Fruit fly (Drosophila melanogaster): ENCODE results near the gene wg.

wg gene

DNA sequence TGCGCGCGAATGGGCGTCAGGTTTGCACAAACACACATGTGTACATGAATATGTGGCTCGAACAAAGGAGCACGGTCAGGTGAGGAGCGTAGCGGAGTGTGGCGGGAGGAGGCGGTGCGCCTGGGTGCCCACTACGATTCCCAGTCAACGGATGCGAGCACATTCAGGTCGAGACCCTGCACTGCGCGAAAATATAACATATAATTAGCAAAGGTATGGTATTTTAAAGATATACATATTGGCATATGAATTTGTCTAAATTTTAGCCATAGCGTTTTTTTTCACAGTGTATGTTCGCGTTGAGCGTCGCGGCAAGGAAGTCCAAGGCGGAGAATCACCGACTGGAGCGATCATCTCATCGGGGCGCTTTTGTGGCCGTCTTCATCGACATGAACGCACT is 13.0 kb downstream of the wg start:
- TF ChIP-seq noc (tag; optimal IDR thresholded peaks at IDR 0.05) = no peak

DNA sequence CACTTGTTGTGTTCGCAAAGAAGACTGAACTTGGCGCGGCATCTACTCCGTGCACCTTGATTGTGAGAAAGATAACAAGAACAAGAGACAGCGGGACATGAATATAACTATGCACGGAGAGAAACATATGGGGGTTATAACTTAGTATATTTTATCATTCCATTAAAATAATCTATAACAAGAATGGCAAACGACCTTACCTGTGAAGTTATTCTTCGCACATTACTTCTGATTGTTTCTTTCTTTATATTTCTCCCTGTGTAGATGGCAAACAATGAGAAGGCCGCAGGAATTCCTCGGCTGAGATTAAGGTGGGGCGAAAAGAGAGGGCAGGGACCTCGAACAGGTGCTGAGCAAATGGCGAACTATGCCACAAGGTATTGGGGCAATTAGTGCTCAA is 14.2 kb downstream of the wg start:
- no peak for TF ChIP-seq noc (tag; optimal IDR thresholded peaks at IDR 0.05)

DNA sequence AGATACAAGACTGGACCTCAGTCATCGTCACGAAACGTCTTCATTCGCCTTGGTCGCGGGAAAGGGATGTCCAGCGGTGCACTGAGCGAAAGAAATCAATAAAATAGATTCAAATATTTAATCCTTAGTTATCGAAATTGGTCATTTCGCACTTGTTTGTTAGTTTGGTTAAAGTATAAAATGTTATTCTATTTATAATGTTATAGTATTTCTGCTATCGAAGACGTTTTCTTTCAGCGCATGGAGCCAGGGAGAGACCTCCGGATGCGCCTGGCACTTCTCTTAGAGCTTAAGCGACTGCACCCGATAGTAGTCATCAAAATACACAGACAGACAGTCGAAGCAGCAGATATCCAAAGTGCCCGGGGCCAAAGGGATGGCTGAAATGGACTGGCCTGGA is 16.0 kb downstream of the wg start:
- no peak for TF ChIP-seq noc (tag; optimal IDR thresholded peaks at IDR 0.05)

DNA sequence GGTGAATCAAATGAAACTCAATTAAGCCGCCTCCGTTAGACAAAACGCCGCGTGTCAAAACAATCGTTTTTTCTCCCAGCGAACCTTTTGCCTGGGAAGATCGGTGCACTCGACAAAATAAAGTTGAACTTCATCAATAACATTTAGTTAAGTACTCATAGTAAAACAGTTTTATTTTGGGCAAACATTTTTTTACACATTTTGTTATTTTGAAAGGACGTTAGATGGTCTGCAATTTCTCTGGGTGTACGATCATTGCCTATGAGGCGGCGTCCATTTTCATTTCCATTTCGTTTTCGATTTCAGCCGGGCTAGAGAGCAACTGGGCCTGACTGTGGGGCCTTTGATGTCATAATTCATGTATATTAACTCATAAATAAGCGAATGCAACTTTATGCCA is 19.4 kb downstream of the wg start:
- no peak for TF ChIP-seq noc (tag; optimal IDR thresholded peaks at IDR 0.05)

DNA sequence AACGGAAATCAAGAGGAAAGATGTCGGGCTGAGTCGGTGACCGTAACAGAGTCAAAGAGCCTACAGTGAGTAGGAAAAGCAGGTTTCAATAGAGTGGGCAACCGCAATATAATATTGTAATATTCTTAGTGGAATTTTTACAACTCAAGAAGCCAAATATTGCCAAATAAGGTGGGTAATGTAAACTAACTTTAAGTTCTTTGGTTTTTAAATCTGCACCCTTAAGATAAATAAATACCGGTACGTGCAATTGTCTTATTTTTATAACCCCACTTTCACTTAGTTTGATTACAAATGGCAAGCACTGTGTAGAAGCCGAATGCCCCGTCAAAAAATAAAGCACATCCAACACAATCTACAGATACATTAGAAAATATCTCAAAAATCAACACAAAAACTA is 25.8 kb downstream of the wg start:
- TF ChIP-seq noc (tag; optimal IDR thresholded peaks at IDR 0.05) = peak; percentile 51

DNA sequence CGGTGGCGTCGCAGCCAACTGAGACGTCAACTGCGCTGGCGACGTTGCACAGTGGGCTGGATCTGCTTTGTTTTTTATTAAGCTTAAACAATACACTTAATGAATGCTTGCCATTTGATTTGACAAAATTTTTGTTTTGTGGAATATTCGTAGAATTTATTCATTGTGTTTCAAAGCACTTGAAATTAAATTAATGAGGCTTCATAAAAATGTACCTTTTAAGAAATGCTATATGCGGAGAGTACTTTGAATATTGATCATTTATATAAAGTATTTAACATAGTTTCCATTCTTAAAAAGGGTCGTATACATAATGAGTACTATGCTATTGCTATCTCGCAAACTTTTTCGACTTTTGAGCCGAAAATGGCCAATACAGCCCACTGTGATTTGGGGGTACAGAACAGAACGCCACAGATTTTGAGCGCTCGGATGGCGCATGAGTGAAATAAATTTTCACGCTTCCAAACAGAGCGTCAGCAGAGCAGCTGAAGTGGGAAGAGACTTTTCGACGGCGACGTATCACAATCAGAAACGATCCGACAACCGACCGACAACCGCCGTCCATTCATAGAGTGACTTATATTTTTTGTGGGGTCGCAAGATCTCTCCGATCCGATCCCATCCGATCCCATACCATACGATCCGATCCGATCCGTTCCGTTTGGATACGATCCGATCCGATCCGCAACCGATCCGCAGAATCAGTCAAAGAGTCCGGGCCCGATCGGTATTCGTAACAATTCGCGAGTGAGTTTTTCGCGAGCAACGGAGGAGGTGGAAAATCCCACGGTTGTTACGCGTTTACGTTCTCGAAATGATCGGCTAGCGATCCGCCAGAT is 26.4 kb downstream of the wg start, which contains the start of gene Wnt6:
Gene Wnt6, plus strand, starts transcription at position 531 of the 842 bp plus-strand sequence.
- TF ChIP-seq noc (tag; optimal IDR thresholded peaks at IDR 0.05) = peak; percentile 54

DNA sequence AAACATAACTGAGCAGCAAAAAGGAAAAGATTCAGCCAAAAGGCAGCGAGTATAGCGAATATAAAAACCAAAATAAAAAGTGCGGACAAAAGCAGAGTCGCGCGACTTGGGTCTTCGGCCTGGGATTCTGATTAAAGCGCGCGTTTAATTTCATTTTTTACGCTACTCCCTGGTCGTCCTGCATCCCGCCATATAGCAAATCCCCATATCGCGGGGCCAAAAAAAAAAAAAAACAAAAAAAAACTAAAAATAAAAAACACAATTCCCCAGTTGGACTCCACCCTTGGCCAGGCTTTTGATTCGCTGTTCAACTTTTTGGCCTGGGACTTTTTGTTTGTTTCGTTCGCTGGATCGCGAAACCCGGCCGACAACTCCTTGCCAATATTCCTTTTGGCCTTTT is 27.2 kb downstream of the wg start:
- no peak for TF ChIP-seq noc (tag; optimal IDR thresholded peaks at IDR 0.05)

DNA sequence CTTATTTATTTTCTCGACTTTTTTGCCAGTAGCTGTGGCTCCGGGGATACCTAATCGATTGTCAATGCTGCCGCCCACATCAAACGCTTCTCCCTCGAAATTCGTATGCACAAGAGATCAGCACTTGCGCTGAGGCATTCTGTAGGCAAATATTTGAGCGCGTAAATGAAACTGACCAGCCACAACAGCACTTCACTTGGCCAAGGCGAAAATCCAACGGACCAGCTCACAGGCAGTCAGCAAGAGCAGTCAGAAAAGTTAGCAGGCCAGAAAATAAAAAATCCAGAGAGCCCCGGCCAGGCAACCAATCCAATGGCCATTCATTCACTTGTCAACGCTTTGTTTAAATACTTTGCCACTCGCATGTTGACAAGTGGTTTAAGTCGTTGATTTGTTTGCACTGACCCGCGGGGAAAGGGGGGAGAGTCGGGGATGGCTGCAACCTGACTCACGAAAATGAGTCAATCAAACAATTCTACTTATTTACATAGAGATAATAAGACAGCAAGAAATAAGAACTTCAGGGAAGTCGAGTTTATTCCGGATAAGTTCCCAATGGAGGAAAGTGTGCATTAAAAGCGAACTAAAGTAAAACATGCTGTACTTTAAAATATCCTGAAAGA is 32.5 kb downstream of the wg start:
- no peak for TF ChIP-seq noc (tag; optimal IDR thresholded peaks at IDR 0.05)

DNA sequence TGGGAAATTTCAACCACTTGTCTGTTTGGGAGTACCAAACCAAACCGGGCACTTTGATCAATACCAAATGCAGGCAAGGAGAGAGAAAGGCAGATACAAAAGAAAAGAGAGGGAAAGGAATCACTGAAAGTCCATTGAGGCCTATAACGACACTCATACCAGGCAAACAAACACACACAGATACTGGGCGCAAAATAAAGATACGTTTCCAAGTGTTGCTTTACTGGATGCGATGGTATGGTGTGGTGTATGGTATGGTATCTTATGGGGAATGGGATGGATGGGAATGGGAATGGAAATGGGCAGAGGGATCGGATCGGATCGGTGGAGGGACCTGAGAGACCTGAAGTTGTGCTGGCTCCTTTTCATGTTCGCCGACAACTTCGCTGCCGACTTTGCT is 33.2 kb downstream of the wg start:
- no peak for TF ChIP-seq noc (tag; optimal IDR thresholded peaks at IDR 0.05)

DNA sequence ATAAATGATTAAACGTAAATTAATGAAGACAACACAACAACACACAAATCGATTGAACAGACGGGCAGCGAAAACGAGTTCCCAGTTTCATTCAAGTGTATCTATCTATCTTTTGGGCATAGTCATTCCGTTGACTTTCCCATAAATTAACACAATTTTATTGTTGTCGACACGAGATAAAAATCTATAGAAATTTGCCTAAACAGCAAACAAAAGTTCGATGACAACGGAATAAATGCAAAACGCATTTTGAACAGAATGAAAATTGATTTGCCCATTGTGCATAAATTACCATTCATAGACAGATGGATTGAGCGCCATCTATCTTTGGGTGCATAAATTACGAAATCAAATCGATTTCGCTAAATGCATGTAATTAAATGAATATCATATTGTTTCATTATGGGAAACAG is 45.8 kb downstream of the wg start:
- peak; percentile 41 for TF ChIP-seq noc (tag; optimal IDR thresholded peaks at IDR 0.05)

DNA sequence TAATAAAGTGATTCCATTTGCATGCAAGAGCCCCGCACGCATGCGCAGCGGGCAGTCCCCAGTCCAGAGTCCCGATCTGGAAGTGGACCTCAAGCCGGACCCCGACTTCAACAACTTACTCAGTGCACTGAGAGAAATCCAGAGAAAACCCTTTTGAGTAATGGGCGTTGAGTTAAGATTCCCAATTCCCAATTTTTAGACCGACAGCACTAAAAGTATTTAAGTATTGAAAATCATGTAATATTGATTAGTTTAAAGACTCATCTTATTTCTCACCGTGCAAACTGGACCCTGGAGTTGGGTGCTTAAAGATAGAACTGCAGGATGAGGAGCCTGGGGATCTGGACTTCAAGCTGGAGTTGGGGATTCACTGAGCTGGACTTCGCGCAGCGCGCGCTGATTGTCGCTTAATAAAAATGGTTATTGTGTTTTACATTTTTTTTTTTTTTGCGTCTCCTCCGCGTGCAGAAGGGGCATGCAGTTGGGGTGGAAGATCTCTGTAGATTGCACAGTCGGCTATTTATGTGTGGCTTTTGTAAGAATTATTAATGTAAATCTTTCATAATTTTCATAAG is 51.1 kb downstream of the wg start:
- no peak for TF ChIP-seq noc (tag; optimal IDR thresholded peaks at IDR 0.05)

DNA sequence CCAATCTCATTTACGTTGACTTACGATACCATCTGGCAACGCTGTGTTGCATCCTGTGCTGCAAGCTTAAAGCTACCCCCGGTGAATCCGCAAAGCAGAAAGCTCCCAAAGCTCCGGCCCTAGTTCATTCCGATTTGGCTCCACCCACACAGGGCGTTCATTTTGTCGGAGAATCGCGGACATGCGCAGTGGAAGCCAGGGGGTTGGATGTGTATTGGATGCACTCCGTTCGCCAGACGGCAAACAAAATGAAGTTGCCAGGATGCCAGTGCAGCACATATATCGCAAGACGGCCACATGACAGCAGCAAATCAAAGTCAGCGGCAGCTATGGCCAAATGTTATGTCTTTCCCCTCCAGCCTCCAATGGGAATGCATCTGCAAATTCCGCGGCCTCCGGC is 51.8 kb downstream of the wg start:
- TF ChIP-seq noc (tag; optimal IDR thresholded peaks at IDR 0.05) = no peak

DNA sequence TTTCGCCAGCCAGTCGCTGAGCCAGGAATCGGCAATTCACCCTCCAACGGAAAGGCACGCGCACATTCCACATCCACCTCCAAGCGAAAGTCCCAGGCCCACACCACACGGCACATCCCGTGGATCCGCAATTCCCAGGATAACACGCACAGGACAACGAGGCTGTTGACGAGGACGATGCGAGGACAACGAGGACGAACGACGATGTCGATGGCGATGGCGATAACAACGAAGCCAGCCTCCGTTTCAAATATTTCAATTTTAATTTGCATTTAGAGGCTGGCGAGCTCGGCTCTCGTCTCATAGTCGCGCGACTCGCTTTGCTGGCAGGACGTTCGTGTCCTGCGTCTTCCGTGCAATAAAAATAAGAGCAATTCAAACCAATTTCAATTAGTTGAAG is 56.1 kb downstream of the wg start, which contains the start of gene Wnt10:
Gene Wnt10, plus strand, starts transcription at position 301 of the 400 bp plus-strand sequence.
- TF ChIP-seq noc (tag; optimal IDR thresholded peaks at IDR 0.05) = no peak

Data from whole organism, larva.